Fruit fly (Drosophila melanogaster) whole organism, pupa: ENCODE results near the gene Octbeta1R.

Source experiments
- CG10348 ChIP-seq: fragments of 200-800 bp; sonication (Bioruptor generic); IDR thresholded peaks from 2 replicates; pipeline ENCODE4 v1.3.6; 2022; ENCODE audit warnings: missing biosample characterization, missing genetic modification characterization
- CG13204 ChIP-seq: fragments of 200-800 bp; sonication (Bioruptor generic); optimal IDR thresholded peaks from 2 replicates; lab custom pipeline; 2018; ENCODE audit warnings: missing biosample characterization, mild to moderate bottlenecking, missing genetic modification characterization, moderate library complexity
- CG15710 ChIP-seq: fragments of 200-800 bp; sonication (Bioruptor generic); optimal IDR thresholded peaks from 2 replicates; lab custom pipeline; 2018; ENCODE audit warnings: missing biosample characterization, mild to moderate bottlenecking, missing genetic modification characterization, moderate library complexity
- CG32121 ChIP-seq: fragments of 200-800 bp; sonication (Bioruptor generic); IDR thresholded peaks from 2 replicates; pipeline ENCODE4 v1.3.6; 2022; ENCODE audit warnings: missing biosample characterization, missing genetic modification characterization
- CG34367 ChIP-seq: fragments of 200-800 bp; sonication (Bioruptor generic); optimal IDR thresholded peaks from 2 replicates; lab custom pipeline; 2018; ENCODE audit warnings: missing biosample characterization, mild to moderate bottlenecking, missing genetic modification characterization
- CG4496 ChIP-seq: fragments of 200-800 bp; sonication (Bioruptor generic); IDR thresholded peaks from 3 replicates; pipeline ENCODE4 v1.3.6; 2022; ENCODE audit warnings: missing biosample characterization, missing genetic modification characterization
- CG8159 ChIP-seq: fragments of 200-800 bp; sonication (Bioruptor generic); optimal IDR thresholded peaks from 3 replicates; lab custom pipeline; 2018; ENCODE audit warnings: missing biosample characterization, mild to moderate bottlenecking, missing genetic modification characterization, moderate library complexity
- CG8301 ChIP-seq: fragments of 200-800 bp; sonication (Bioruptor generic); optimal IDR thresholded peaks from 2 replicates; lab custom pipeline; 2018; ENCODE audit warnings: missing biosample characterization, mild to moderate bottlenecking, missing genetic modification characterization
- CG9948 ChIP-seq: fragments of 200-800 bp; sonication (Bioruptor generic); optimal IDR thresholded peaks from 2 replicates; lab custom pipeline; 2018; ENCODE audit warnings: missing biosample characterization, mild to moderate bottlenecking, missing genetic modification characterization, moderate library complexity
- D1 ChIP-seq: fragments of 200-800 bp; sonication (Bioruptor generic); optimal IDR thresholded peaks from 2 replicates; lab custom pipeline; 2018; ENCODE audit warnings: missing biosample characterization, mild to moderate bottlenecking, missing genetic modification characterization, moderate library complexity
- Ets98B ChIP-seq: fragments of 200-800 bp; sonication (Bioruptor generic); IDR thresholded peaks from 2 replicates; pipeline ENCODE4 v1.3.6; 2022; ENCODE audit warnings: missing biosample characterization, missing genetic modification characterization
- Pif1B ChIP-seq: fragments of 200-800 bp; sonication (Bioruptor generic); optimal IDR thresholded peaks from 3 replicates; lab custom pipeline; 2016; ENCODE audit warnings: missing biosample characterization, missing genetic modification characterization
- Snoo ChIP-seq: fragments of 200-800 bp; sonication (Bioruptor generic); optimal IDR thresholded peaks from 3 replicates; lab custom pipeline; 2017; ENCODE audit warnings: missing biosample characterization, mild to moderate bottlenecking, missing genetic modification characterization, inconsistent platforms
- gl ChIP-seq: fragments of 200-800 bp; sonication (Bioruptor generic); optimal IDR thresholded peaks from 2 replicates; lab custom pipeline; 2018; ENCODE audit warnings: missing biosample characterization, mild to moderate bottlenecking, missing genetic modification characterization
- rn ChIP-seq: fragments of 200-800 bp; sonication (Bioruptor generic); IDR thresholded peaks from 2 replicates; pipeline ENCODE4 v1.3.6; 2022; ENCODE audit warnings: missing biosample characterization, missing genetic modification characterization

Octbeta1R gene

dm6 chr3R:22564076-22564475 lies 67.1 kb downstream of the Octbeta1R start:
- TF ChIP-seq gl (tag; lab: Kevin White, UChicago) = no peak
- TF ChIP-seq D1 (tag; lab: Kevin White, UChicago) = no peak
- TF ChIP-seq Snoo (tag; lab: Kevin White, UChicago) = no peak
- TF ChIP-seq Pif1B = no peak
- no peak for TF ChIP-seq rn

dm6 chr3R:22564707-22565106 lies 67.7 kb downstream of the Octbeta1R start:
- no peak for TF ChIP-seq CG8159
- no peak for TF ChIP-seq CG13204 (GFP tag; lab: Kevin White, UChicago)
- TF ChIP-seq D1 (tag; lab: Kevin White, UChicago) = peak; percentile 24

- TF ChIP-seq D1 (tag; lab: Kevin White, UChicago) (no peak), CG34367 (no peak), CG32121 (GFP tag; lab: Robert Waterston, UW) (no peak), rn (no peak), CG8301 (tag; lab: Kevin White, UChicago) (no peak), CG15710 (no peak), Snoo (tag; lab: Kevin White, UChicago) (no peak), Pif1B (no peak), CG4496 (no peak), CG10348 (GFP tag; lab: Robert Waterston, UW) (no peak), Ets98B (GFP tag; lab: Robert Waterston, UW) (no peak)
Measured at dm6 chr3R:22565732-22566131, 68.7 kb downstream of the Octbeta1R start.

dm6 chr3R:22568508-22568907 lies 71.5 kb downstream of the Octbeta1R start:
- TF ChIP-seq gl (tag; lab: Kevin White, UChicago) (no peak), CG9948 (tag; lab: Kevin White, UChicago) (no peak), Pif1B (no peak), rn (no peak), CG34367 (no peak), CG8301 (tag; lab: Kevin White, UChicago) (no peak), CG8159 (no peak)
- TF ChIP-seq, all 21 proteins: peak for 0
